Fruit fly (Drosophila melanogaster): ENCODE results near the gene CG43182.

CG43182 gene

DNA sequence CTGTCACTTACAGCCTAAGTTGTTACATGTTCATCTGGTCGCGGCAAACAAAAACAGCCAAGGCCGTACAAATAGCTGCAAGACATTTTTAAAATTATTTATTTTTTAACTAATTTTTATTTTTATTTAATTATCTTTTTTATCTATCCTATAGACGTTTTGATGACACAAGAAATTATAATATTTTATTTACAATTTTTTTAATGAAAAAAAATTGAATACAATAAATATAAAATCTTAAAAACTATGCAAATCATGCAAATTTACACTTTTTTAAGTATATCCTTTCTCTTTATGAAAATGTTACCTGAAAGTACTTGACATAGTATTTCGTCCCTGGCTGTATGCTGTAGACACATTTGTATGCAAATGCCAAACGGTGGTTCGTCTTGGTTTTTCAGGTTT lies 14.7 kb upstream of the CG43182 start (continued):
- peak in 1 of 2 experiments; percentile 9 for TF ChIP-seq insv (GFP tag; optimal IDR thresholded peaks at IDR 0.05)
- peak; percentile 77 for TF ChIP-seq CG7556 (GFP tag; optimal IDR thresholded peaks at IDR 0.05)
- peak; percentile 78 for TF ChIP-seq salm (tag; optimal IDR thresholded peaks at IDR 0.05)
- TF ChIP-seq vfl (GFP tag; optimal IDR thresholded peaks at IDR 0.05) = no peak
- no peak for TF ChIP-seq hth (optimal IDR thresholded peaks at IDR 0.05)
- TF ChIP-seq CG11085 (GFP tag; IDR thresholded peaks at IDR 0.05) = no peak
- TF ChIP-seq lbe (GFP tag; optimal IDR thresholded peaks at IDR 0.05) = no peak
- peak; percentile 26 for TF ChIP-seq zen (tag; optimal IDR thresholded peaks at IDR 0.05)
- TF ChIP-seq CG18619 (GFP tag; optimal IDR thresholded peaks at IDR 0.05) = peak; percentile 71
- TF ChIP-seq CG12659 (GFP tag; optimal IDR thresholded peaks at IDR 0.05) = peak; percentile 74
- peak; percentile 59 for TF ChIP-seq CG2875 (GFP tag; optimal IDR thresholded peaks at IDR 0.05)
- TF ChIP-seq CG10565 (GFP tag; optimal IDR thresholded peaks at IDR 0.05) = no peak
- TF ChIP-seq zfh2 (GFP tag; optimal IDR thresholded peaks at IDR 0.05) = no peak
- TF ChIP-seq eve (GFP tag; optimal IDR thresholded peaks at IDR 0.05) = no peak
- TF ChIP-seq gfzf (GFP tag; optimal IDR thresholded peaks at IDR 0.05) = no peak
- TF ChIP-seq maf-S (GFP tag; optimal IDR thresholded peaks at IDR 0.05) = no peak
- TF ChIP-seq grn (GFP tag; optimal IDR thresholded peaks at IDR 0.05) = no peak
- TF ChIP-seq CG6689 (GFP tag; IDR thresholded peaks at IDR 0.05) = peak; percentile 80
- TF ChIP-seq CG18764 (GFP tag; optimal IDR thresholded peaks at IDR 0.05) = no peak
- no peak for TF ChIP-seq Neu2 (GFP tag; optimal IDR thresholded peaks at IDR 0.05; ENCODE audit: borderline replicate concordance)
- TF ChIP-seq CG42726 (GFP tag; IDR thresholded peaks at IDR 0.05; ENCODE audit: partially characterized antibody) = no peak
- peak; percentile 33 for TF ChIP-seq CG9817 (tag; optimal IDR thresholded peaks at IDR 0.05)
- TF ChIP-seq Xbp1 (GFP tag; optimal IDR thresholded peaks at IDR 0.05) = peak; percentile 46
- TF ChIP-seq sd (tag; optimal IDR thresholded peaks at IDR 0.05) = peak; percentile 36
- no peak for TF ChIP-seq Gug (GFP tag; IDR thresholded peaks at IDR 0.05)
- TF ChIP-seq CG6854 (GFP tag; optimal IDR thresholded peaks at IDR 0.05) = peak; percentile 70
- TF ChIP-seq HHEX (GFP tag; optimal IDR thresholded peaks at IDR 0.05) = peak; percentile 64
- TF ChIP-seq sens-2 (GFP tag; IDR thresholded peaks at IDR 0.05) = no peak
- TF ChIP-seq bab2 (GFP tag; optimal IDR thresholded peaks at IDR 0.05) = no peak
- TF ChIP-seq CG11696 (GFP tag; IDR thresholded peaks at IDR 0.05) = peak; percentile 75
- TF ChIP-seq CG17912 (GFP tag; optimal IDR thresholded peaks at IDR 0.05) = no peak
- TF ChIP-seq toy (GFP tag; IDR thresholded peaks at IDR 0.05) = no peak
- TF ChIP-seq CG30020 (tag; optimal IDR thresholded peaks at IDR 0.05) = peak; percentile 59
- TF ChIP-seq Xrp1 (GFP tag; IDR thresholded peaks at IDR 0.05) = peak; percentile 74
- no peak for TF ChIP-seq en (GFP tag; optimal IDR thresholded peaks at IDR 0.05)
- TF ChIP-seq CG10267 (tag; optimal IDR thresholded peaks at IDR 0.05) = peak; percentile 77
- no peak for TF ChIP-seq B-H2 (GFP tag; optimal IDR thresholded peaks at IDR 0.05)
- TF ChIP-seq ab (GFP tag; optimal IDR thresholded peaks at IDR 0.05) = no peak
- TF ChIP-seq pb (GFP tag; optimal IDR thresholded peaks at IDR 0.05) = no peak
- peak; percentile 22 for TF ChIP-seq CG4820 (GFP tag; optimal IDR thresholded peaks at IDR 0.05)
- TF ChIP-seq CG33557 (GFP tag; optimal IDR thresholded peaks at IDR 0.05) = peak; percentile 63
- TF ChIP-seq CG7271 (tag; optimal IDR thresholded peaks at IDR 0.05) = no peak
- no peak for TF ChIP-seq CG2129 (GFP tag; IDR thresholded peaks at IDR 0.05; ENCODE audit: partially characterized antibody)
- TF ChIP-seq kni (GFP tag; optimal IDR thresholded peaks at IDR 0.05) = no peak
- peak; percentile 21 for TF ChIP-seq D19B (GFP tag; optimal IDR thresholded peaks at IDR 0.05)
- no peak for TF ChIP-seq HLHmδ (GFP tag; optimal IDR thresholded peaks at IDR 0.05)
- TF ChIP-seq onecut (GFP tag; IDR thresholded peaks at IDR 0.05) = no peak
- TF ChIP-seq Ets97D (GFP tag; optimal IDR thresholded peaks at IDR 0.05) = no peak
- no peak for TF ChIP-seq tup (GFP tag; optimal IDR thresholded peaks at IDR 0.05)
- 0 out of 3 replicates have a peak, but pooled peaks have one; percentile 54 for TF ChIP-seq so (GFP tag; IDR thresholded peaks at IDR 0.05)
- TF ChIP-seq CG31388 (GFP tag; optimal IDR thresholded peaks at IDR 0.05) = no peak
- TF ChIP-seq odd (GFP tag; optimal IDR thresholded peaks at IDR 0.05) = peak; percentile 80
